Worm (Caenorhabditis elegans) whole organism, young adult: ENCODE data around the gene sqv-1.

ENCODE experiments used
- dox-1 ChIP-seq: fragments of 200-800 bp; sonication (Bioruptor generic); IDR thresholded peaks from 2 replicates; pipeline ENCODE4 v1.3.6; 2022; ENCODE audit warnings: missing genetic modification reagents, missing genetic modification characterization, missing compliant biosample characterization
- hlh-12 ChIP-seq: sonication (generic microtip); optimal IDR thresholded peaks from 2 replicates; lab custom pipeline; 2016; ENCODE audit warnings: missing genetic modification characterization, missing compliant biosample characterization
- nhr-90 ChIP-seq: sonication (generic microtip); optimal IDR thresholded peaks from 2 replicates; lab custom pipeline; 2016; ENCODE audit warnings: missing genotype, mild to moderate bottlenecking, missing genetic modification characterization, missing compliant biosample characterization

- TF ChIP-seq dox-1 (no peak), nhr-90 (tag; lab: Kevin White, UChicago) (no peak), hlh-12 (tag; lab: Kevin White, UChicago) (no peak)
These were observed 35.2 kb upstream of the sqv-1 start, which contains the start of gene F35H10.3 for ce11 chrIV:8325667-8326066.
